Worm (Caenorhabditis elegans): ENCODE data around the gene F13H10.6.

The F13H10.6 gene

DNA sequence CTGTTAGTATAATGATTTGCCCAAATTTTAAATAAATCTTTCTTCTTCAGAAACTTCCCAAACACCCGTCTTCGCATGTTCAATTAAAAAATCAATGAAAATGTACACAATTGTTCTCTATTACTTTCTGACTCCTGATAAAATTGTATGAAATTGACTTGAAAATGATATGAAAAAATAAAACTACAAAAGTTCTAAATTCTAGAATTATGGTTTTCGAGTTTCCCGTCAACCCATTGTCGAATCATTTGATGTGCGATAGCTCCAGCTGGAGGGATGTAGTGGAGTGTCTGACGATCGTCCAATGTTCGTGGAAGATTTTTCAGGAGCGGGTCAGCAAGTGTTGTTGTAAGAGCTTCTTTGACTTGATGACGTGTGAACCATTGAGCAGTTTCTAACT is 832 bp downstream of the F13H10.6 start:
- TF ChIP-seq aly-2 (tag; optimal IDR thresholded peaks at IDR 0.05) (no peak), lsy-2 (tag; optimal IDR thresholded peaks at IDR 0.05) (no peak), alr-1 (tag; optimal IDR thresholded peaks at IDR 0.05) (no peak), ama-1 (optimal IDR thresholded peaks at IDR 0.05) (no peak), ztf-1 (GFP tag; conservative IDR thresholded peaks at IDR 0.05) (no peak), nhr-23 (tag; optimal IDR thresholded peaks at IDR 0.05) (no peak), F13H6.1 (tag; optimal IDR thresholded peaks at IDR 0.05) (no peak), nhr-11 (tag; optimal IDR thresholded peaks at IDR 0.05) (no peak), unc-39 (tag; optimal IDR thresholded peaks at IDR 0.05) (no peak), sma-9 (GFP tag; optimal IDR thresholded peaks at IDR 0.05) (no peak), sma-9 (tag; optimal IDR thresholded peaks at IDR 0.05) (no peak), dmd-4 (tag; optimal IDR thresholded peaks at IDR 0.05) (no peak), egl-27 (tag; optimal IDR thresholded peaks at IDR 0.05) (no peak), skn-1 (tag; optimal IDR thresholded peaks at IDR 0.05) (no peak), ztf-11 (tag; optimal IDR thresholded peaks at IDR 0.05) (no peak), zag-1 (tag; optimal IDR thresholded peaks at IDR 0.05) (no peak), unc-55 (GFP tag; optimal IDR thresholded peaks at IDR 0.05) (no peak), lin-13 (GFP tag; optimal IDR thresholded peaks at IDR 0.05) (no peak), ztf-4 (tag; optimal IDR thresholded peaks at IDR 0.05) (no peak), Y55F3AM.14 (GFP tag; optimal IDR thresholded peaks at IDR 0.05) (no peak)

DNA sequence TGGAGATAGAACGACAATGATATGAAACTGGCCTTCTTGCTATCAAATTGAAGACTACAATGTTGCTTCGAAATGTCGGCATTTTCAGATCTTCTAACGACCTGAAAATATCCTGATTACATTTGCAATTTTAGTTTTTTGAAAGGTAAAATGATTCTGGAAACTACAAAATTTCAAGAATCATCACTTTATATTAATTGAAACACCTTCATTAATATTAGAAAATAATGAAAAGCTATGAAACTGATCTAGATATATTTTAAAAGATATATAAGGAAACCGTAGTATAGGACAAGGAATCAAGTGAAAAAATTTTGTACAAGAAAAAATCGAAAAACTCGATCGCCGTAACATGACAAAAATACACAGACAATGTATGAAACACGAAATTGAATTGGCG is 2.8 kb downstream of the F13H10.6 start, which contains the start of gene ndx-9:
ndx-9 (minus strand) TSS at position 101 of the 400 bp plus-strand sequence.
- TF ChIP-seq nhr-23 (tag; optimal IDR thresholded peaks at IDR 0.05) (no peak), crh-2 (tag; optimal IDR thresholded peaks at IDR 0.05) (no peak), sma-9 (GFP tag; optimal IDR thresholded peaks at IDR 0.05) (no peak), sma-9 (tag; optimal IDR thresholded peaks at IDR 0.05) (no peak), C34F6.9 (tag; optimal IDR thresholded peaks at IDR 0.05) (no peak), sma-3 (GFP tag; optimal IDR thresholded peaks at IDR 0.05) (no peak), alr-1 (tag; optimal IDR thresholded peaks at IDR 0.05) (no peak), elt-1 (tag; optimal IDR thresholded peaks at IDR 0.05) (no peak), F13H6.1 (tag; optimal IDR thresholded peaks at IDR 0.05) (no peak), elt-3 (tag; optimal IDR thresholded peaks at IDR 0.05) (no peak), lin-39 (tag; optimal IDR thresholded peaks at IDR 0.05) (no peak), sem-4 (tag; optimal IDR thresholded peaks at IDR 0.05) (no peak), nhr-6 (tag; optimal IDR thresholded peaks at IDR 0.05) (no peak), ztf-1 (GFP tag; conservative IDR thresholded peaks at IDR 0.05) (no peak), egl-27 (tag; optimal IDR thresholded peaks at IDR 0.05) (no peak), peb-1 (tag; optimal IDR thresholded peaks at IDR 0.05) (no peak), Y55F3AM.14 (GFP tag; optimal IDR thresholded peaks at IDR 0.05) (no peak)

DNA sequence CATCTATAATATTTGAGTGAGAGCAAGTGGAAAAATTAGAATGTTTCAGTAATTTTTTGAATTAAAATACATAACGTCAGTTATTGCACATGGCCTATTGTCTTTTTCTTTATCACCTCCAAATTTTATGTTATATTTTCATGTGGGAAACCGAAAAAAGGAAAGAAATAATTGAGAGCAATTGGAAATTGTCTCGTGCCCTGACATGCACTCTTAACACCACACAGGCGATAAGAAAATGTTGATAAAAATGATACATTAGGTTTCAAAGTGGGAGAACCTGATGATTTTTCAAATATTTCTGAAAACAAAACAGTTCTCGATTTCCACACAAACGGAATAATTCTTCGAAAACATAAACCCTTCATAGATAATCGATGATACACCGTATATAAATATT is 6.8 kb downstream of the F13H10.6 start, which contains the start of gene F13H10.3:
F13H10.3 (minus strand) TSS at position 73 of the 400 bp plus-strand sequence.
- peak; percentile 62 for TF ChIP-seq crh-2 (tag; optimal IDR thresholded peaks at IDR 0.05)
- no peak for TF ChIP-seq elt-1 (tag; optimal IDR thresholded peaks at IDR 0.05)
- TF ChIP-seq sma-9 (GFP tag; optimal IDR thresholded peaks at IDR 0.05), result peak; percentile 31
- no peak for TF ChIP-seq sma-9 (tag; optimal IDR thresholded peaks at IDR 0.05)
- no peak for TF ChIP-seq peb-1 (tag; optimal IDR thresholded peaks at IDR 0.05)
- no peak for TF ChIP-seq nhr-6 (tag; optimal IDR thresholded peaks at IDR 0.05)
- TF ChIP-seq blmp-1 (tag; optimal IDR thresholded peaks at IDR 0.05; ENCODE audit: insufficient read depth), result no peak
- no peak for TF ChIP-seq R02D3.7 (tag; optimal IDR thresholded peaks at IDR 0.05)
- TF ChIP-seq sma-3 (GFP tag; optimal IDR thresholded peaks at IDR 0.05), result no peak
- no peak for TF ChIP-seq C34F6.9 (tag; optimal IDR thresholded peaks at IDR 0.05)
- no peak for TF ChIP-seq nhr-21 (tag; optimal IDR thresholded peaks at IDR 0.05)
- TF ChIP-seq mdl-1 (tag; optimal IDR thresholded peaks at IDR 0.05), result peak in 1 of 2 experiments; percentile 27
- no peak for TF ChIP-seq unc-55 (GFP tag; optimal IDR thresholded peaks at IDR 0.05)
- no peak for TF ChIP-seq lin-13 (GFP tag; optimal IDR thresholded peaks at IDR 0.05)
- TF ChIP-seq fos-1 (tag; optimal IDR thresholded peaks at IDR 0.05), result peak; percentile 59
- no peak for TF ChIP-seq aly-2 (tag; optimal IDR thresholded peaks at IDR 0.05)

DNA sequence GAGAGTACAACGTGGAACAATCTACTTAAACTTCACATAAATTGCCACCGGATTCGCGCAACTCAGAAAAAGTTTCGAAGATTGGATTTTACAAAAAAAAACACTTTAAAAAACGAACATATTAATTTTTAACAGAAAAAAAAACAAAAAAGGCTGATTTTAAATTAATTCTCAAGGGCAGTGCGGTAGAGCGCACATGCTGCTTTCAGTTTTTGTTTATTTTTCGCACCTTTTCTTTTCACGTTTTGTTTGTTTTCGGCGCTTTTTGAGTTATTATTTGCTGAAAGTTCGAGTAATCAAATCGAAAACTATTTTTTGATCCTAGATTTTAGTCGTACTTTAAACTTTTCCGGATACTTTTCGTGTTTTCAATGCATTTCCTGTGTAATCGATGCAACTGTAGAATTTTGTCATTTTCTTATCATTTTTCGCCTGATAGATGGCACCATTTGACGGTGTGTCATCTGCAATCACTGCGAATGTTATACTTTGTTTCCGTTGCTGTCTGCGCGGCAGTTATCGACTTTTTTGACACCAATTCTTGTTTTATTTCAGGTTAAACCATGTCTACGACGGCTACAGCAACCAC is 11.0 kb downstream of the F13H10.6 start, which contains the start of gene F13H10.8:
F13H10.8 (plus strand) TSS at position 556 of the 589 bp plus-strand sequence.
- peak; percentile 33 for TF ChIP-seq F13H6.1 (tag; optimal IDR thresholded peaks at IDR 0.05)
- peak in 1 of 2 experiments; percentile 42 for TF ChIP-seq lsy-2 (tag; optimal IDR thresholded peaks at IDR 0.05)
- TF ChIP-seq skn-1 (tag; optimal IDR thresholded peaks at IDR 0.05), result no peak
- peak; percentile 80 for TF ChIP-seq C34F6.9 (tag; optimal IDR thresholded peaks at IDR 0.05)
- no peak for TF ChIP-seq Y55F3AM.14 (GFP tag; optimal IDR thresholded peaks at IDR 0.05)
- TF ChIP-seq crh-2 (tag; optimal IDR thresholded peaks at IDR 0.05), result peak; percentile 48
- no peak for TF ChIP-seq zag-1 (tag; optimal IDR thresholded peaks at IDR 0.05)
- peak; percentile 17 for TF ChIP-seq nhr-129 (tag; optimal IDR thresholded peaks at IDR 0.05)
- TF ChIP-seq sma-3 (GFP tag; optimal IDR thresholded peaks at IDR 0.05), result peak; percentile 6
- TF ChIP-seq lin-13 (GFP tag; optimal IDR thresholded peaks at IDR 0.05), result peak; percentile 27
- peak; percentile 0 for TF ChIP-seq nhr-25 (tag; optimal IDR thresholded peaks at IDR 0.05)
- peak; percentile 93 for TF ChIP-seq fos-1 (tag; optimal IDR thresholded peaks at IDR 0.05)

All from whole organism, L2 larva.